Worm (Caenorhabditis elegans): ENCODE measurements around the gene srx-128.

The srx-128 gene

DNA sequence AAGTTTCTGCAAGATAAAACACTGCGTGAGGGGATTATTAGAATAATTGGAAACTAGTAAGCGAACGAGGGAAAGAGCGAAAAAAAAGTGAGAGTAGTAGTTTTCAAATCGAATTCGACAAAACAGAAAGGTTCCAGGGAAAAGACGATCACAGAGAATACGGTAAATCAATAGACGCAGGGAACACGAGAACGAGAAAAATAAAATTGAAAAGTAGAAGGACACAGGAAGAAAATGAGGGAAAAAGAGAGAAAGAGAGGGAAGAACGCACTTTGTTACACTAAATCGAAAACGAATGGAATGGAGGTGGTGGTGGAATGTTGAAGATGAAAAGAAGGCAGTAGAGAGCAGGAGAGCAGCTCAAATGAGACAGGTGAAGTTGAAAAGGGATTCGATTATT lies 30.0 kb upstream of the srx-128 start, which contains the start of gene swan-1:
Gene swan-1 (minus strand): TSS at position 6 of the 400 bp plus-strand sequence.
- peak; percentile 41 for TF ChIP-seq hlh-1 (tag; optimal IDR thresholded peaks at IDR 0.05)
- TF ChIP-seq mab-5 (tag; optimal IDR thresholded peaks at IDR 0.05): no peak
- no peak for TF ChIP-seq cnd-1 (tag; optimal IDR thresholded peaks at IDR 0.05)
- no peak for TF ChIP-seq lin-13 (tag; optimal IDR thresholded peaks at IDR 0.05)
- peak; percentile 40 for TF ChIP-seq unc-120 (tag; optimal IDR thresholded peaks at IDR 0.05; ENCODE audit: poor library complexity, severe bottlenecking)
- TF ChIP-seq sem-2 (GFP tag; optimal IDR thresholded peaks at IDR 0.05): no peak
- no peak for TF ChIP-seq ham-2 (GFP tag; optimal IDR thresholded peaks at IDR 0.05)
- TF ChIP-seq snpc-4 (tag; optimal IDR thresholded peaks at IDR 0.05): no peak

DNA sequence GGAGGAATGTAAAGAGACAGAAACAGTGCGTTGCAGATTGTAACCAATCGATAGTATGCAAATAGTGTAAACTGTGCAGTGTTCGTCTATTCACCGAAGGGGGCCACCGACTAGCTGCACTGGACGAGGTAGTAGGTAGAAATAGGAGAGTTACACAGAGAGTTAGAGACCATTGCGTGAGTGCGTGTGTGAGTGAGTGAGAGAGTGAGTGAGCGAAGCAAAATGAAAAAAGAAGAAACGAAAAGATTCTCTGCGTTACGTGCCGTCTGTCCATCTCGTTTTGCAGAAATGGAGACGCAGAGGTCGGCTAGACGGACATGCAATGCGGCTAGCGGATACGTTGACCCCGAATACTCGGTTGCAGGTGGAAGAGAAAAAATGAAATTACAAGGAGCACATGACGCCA lies 28.8 kb upstream of the srx-128 start:
- peak; percentile 43 for TF ChIP-seq ces-1 (GFP tag; optimal IDR thresholded peaks at IDR 0.05)
- peak; percentile 80 for TF ChIP-seq hlh-1 (tag; optimal IDR thresholded peaks at IDR 0.05)
- TF ChIP-seq unc-62 (GFP tag; optimal IDR thresholded peaks at IDR 0.05): peak; percentile 56
- peak; percentile 75 for TF ChIP-seq mls-2 (tag; optimal IDR thresholded peaks at IDR 0.05)
- no peak for TF ChIP-seq ceh-83 (GFP tag; optimal IDR thresholded peaks at IDR 0.05)
- TF ChIP-seq lsy-2 (tag; optimal IDR thresholded peaks at IDR 0.05): peak; percentile 16
- TF ChIP-seq unc-120 (tag; optimal IDR thresholded peaks at IDR 0.05; ENCODE audit: poor library complexity, severe bottlenecking): peak; percentile 74
- TF ChIP-seq nhr-12 (tag; optimal IDR thresholded peaks at IDR 0.05): no peak
- TF ChIP-seq drap-1 (GFP tag; optimal IDR thresholded peaks at IDR 0.05): peak; percentile 9
- TF ChIP-seq tbx-8 (GFP tag; optimal IDR thresholded peaks at IDR 0.05): no peak
- TF ChIP-seq snpc-4 (tag; optimal IDR thresholded peaks at IDR 0.05): no peak
- no peak for TF ChIP-seq lin-32 (GFP tag; optimal IDR thresholded peaks at IDR 0.05)
- TF ChIP-seq nhr-237 (tag; optimal IDR thresholded peaks at IDR 0.05): no peak
- peak; percentile 76 for TF ChIP-seq nhr-2 (tag; optimal IDR thresholded peaks at IDR 0.05)
- TF ChIP-seq pha-4 (tag; optimal IDR thresholded peaks at IDR 0.05): peak; percentile 64
- peak; percentile 3 for TF ChIP-seq zip-8 (tag; optimal IDR thresholded peaks at IDR 0.05)
- peak; percentile 78 for TF ChIP-seq ceh-39 (tag; optimal IDR thresholded peaks at IDR 0.05)
- TF ChIP-seq nhr-76 (tag; optimal IDR thresholded peaks at IDR 0.05): no peak
- TF ChIP-seq mab-5 (tag; optimal IDR thresholded peaks at IDR 0.05): no peak
- TF ChIP-seq nhr-28 (tag; optimal IDR thresholded peaks at IDR 0.05): no peak
- TF ChIP-seq unc-39 (tag; optimal IDR thresholded peaks at IDR 0.05): no peak
- TF ChIP-seq elt-3 (tag; optimal IDR thresholded peaks at IDR 0.05): no peak
- TF ChIP-seq ceh-43 (GFP tag; optimal IDR thresholded peaks at IDR 0.05): no peak
- peak; percentile 69 for TF ChIP-seq cnd-1 (tag; optimal IDR thresholded peaks at IDR 0.05)
- TF ChIP-seq ztf-11 (tag; optimal IDR thresholded peaks at IDR 0.05): no peak
- TF ChIP-seq ham-2 (GFP tag; optimal IDR thresholded peaks at IDR 0.05): peak; percentile 96
- peak; percentile 53 for TF ChIP-seq sptf-1 (tag; optimal IDR thresholded peaks at IDR 0.05)
- TF ChIP-seq blmp-1 (tag; optimal IDR thresholded peaks at IDR 0.05): no peak
- TF ChIP-seq mep-1 (tag; optimal IDR thresholded peaks at IDR 0.05): peak; percentile 74
- peak; percentile 15 for TF ChIP-seq lin-13 (tag; optimal IDR thresholded peaks at IDR 0.05)
- no peak for TF ChIP-seq bed-3 (GFP tag; optimal IDR thresholded peaks at IDR 0.05)
- no peak for TF ChIP-seq elt-1 (tag; optimal IDR thresholded peaks at IDR 0.05; ENCODE audit: borderline replicate concordance, insufficient read depth)
- no peak for TF ChIP-seq sem-2 (GFP tag; optimal IDR thresholded peaks at IDR 0.05)
- peak; percentile 45 for TF ChIP-seq M03D4.4 (tag; optimal IDR thresholded peaks at IDR 0.05)
- TF ChIP-seq flh-1 (GFP tag; optimal IDR thresholded peaks at IDR 0.05): no peak

DNA sequence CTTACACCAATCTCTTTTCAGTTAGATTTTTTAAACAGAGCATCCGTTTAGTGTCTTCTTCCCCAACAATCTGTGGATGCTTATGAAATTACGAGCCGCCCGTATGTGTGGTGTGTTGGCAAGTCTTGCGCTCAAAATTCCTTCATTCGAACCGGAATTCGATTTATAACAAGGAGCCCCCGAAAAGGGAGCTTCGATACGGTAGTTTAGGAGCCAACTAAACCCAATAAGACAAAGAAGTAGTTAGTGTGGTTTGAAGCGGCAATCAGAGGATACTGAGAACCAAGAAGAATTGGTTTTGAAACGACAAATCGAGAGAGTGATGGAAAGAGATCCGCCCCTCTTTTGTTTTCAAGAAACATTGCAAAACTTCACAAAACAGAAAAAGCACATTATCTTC lies 24.9 kb upstream of the srx-128 start:
- TF ChIP-seq ces-1 (GFP tag; optimal IDR thresholded peaks at IDR 0.05): peak; percentile 89
- TF ChIP-seq blmp-1 (tag; optimal IDR thresholded peaks at IDR 0.05): no peak

DNA sequence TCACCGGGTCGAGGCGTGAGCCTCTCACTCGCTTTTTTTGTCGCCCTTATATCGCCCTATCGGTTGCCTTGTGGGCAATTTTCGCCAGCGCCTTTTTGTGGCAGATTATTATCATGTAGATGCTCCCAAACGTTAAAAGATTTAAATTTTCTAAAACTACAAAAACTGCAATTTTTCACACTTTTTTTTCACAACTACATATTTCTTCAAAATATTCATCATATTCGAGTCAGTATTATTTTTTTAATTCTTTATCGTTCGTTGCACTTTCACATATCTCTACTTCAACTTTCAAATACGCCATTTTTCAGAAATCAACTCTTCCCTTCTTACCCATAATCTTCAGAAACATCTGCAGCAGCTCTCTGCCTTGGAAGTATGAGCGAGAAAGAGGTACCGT lies 24.3 kb upstream of the srx-128 start, which contains the start of gene ceh-24:
Gene ceh-24 (plus strand): TSS at position 301 of the 400 bp plus-strand sequence.
- TF ChIP-seq cnd-1 (tag; optimal IDR thresholded peaks at IDR 0.05) (no peak), nhr-76 (tag; optimal IDR thresholded peaks at IDR 0.05) (no peak), ham-2 (GFP tag; optimal IDR thresholded peaks at IDR 0.05) (no peak), ceh-43 (GFP tag; optimal IDR thresholded peaks at IDR 0.05) (no peak), drap-1 (GFP tag; optimal IDR thresholded peaks at IDR 0.05) (no peak), mls-2 (tag; optimal IDR thresholded peaks at IDR 0.05) (no peak), ceh-83 (GFP tag; optimal IDR thresholded peaks at IDR 0.05) (no peak), sem-2 (GFP tag; optimal IDR thresholded peaks at IDR 0.05) (no peak), pha-4 (tag; optimal IDR thresholded peaks at IDR 0.05) (no peak), zip-8 (tag; optimal IDR thresholded peaks at IDR 0.05) (no peak), mep-1 (tag; optimal IDR thresholded peaks at IDR 0.05) (no peak), elt-3 (tag; optimal IDR thresholded peaks at IDR 0.05) (no peak), nhr-28 (tag; optimal IDR thresholded peaks at IDR 0.05) (no peak), M03D4.4 (tag; optimal IDR thresholded peaks at IDR 0.05) (no peak), unc-120 (tag; optimal IDR thresholded peaks at IDR 0.05; ENCODE audit: poor library complexity, severe bottlenecking) (no peak), bed-3 (GFP tag; optimal IDR thresholded peaks at IDR 0.05) (no peak), ces-1 (GFP tag; optimal IDR thresholded peaks at IDR 0.05) (no peak)
